Fruit fly (Drosophila melanogaster): ENCODE data around the gene CG9109.

The CG9109 gene

DNA sequence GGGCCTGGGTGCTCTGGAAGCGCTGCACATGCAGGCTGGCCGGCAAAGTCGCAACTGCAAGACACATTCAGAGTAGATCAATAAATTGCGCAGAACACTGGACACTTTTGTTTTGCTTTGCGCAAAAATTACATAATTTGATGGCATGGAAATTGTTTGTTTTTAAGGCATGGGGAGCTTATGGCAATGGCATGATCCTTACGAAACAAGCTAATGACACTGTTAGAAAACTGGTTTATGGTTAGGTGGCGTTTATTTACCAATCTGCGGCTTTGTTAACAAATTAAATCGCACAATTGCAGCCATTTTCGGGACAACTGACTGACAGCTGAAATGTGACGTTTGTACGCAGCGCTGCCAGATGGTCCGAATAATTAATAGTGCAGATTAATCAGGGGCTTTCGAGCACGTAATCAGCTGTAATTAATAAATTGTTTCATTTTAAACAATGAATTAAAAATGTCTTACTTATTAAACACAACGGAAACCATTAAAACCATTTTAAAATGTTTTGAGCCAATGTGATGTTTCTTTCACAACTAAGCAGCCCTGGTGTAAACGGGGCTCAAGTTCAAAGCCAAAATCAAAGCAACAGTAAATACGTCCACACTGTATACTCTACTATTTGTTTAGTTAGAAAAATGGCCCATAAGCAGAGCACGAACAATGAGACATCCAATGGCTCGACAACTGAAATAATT is 28.3 kb upstream of the CG9109 start, which contains the start of the genes ND-51 and CG13994 (continued):
- TF ChIP-seq lab (GFP tag; optimal IDR thresholded peaks at IDR 0.05) (peak; percentile 87), CG8388 (GFP tag; optimal IDR thresholded peaks at IDR 0.05) (peak; percentile 80), Sin3A (optimal IDR thresholded peaks at IDR 0.05) (peak; percentile 87), jing (GFP tag; optimal IDR thresholded peaks at IDR 0.05) (no peak), CG18011 (GFP tag; optimal IDR thresholded peaks at IDR 0.05) (peak; percentile 63), Ssrp (tag; optimal IDR thresholded peaks at IDR 0.05) (peak; percentile 82), Hey (tag; optimal IDR thresholded peaks at IDR 0.05) (peak; percentile 49), gcm (GFP tag; optimal IDR thresholded peaks at IDR 0.05) (peak; percentile 41), CG15601 (tag; optimal IDR thresholded peaks at IDR 0.05) (peak; percentile 83), Spps (tag; optimal IDR thresholded peaks at IDR 0.05) (peak; percentile 57), nau (GFP tag; optimal IDR thresholded peaks at IDR 0.05) (no peak), br (optimal IDR thresholded peaks at IDR 0.05) (no peak), CG10543 (GFP tag; optimal IDR thresholded peaks at IDR 0.05) (peak; percentile 88), CG11723 (GFP tag; optimal IDR thresholded peaks at IDR 0.05) (peak; percentile 75), CG15269 (tag; optimal IDR thresholded peaks at IDR 0.05) (peak; percentile 83), pnt (GFP tag; optimal IDR thresholded peaks at IDR 0.05) (peak; percentile 87), CG5180 (GFP tag; optimal IDR thresholded peaks at IDR 0.05) (peak; percentile 42), bowl (GFP tag; IDR thresholded peaks at IDR 0.05) (peak; percentile 63; the same call in 1 of the 2 replicates), CG32532 (GFP tag; IDR thresholded peaks at IDR 0.05) (peak; percentile 87), Nf-YC (tag; optimal IDR thresholded peaks at IDR 0.05) (peak; percentile 77), ap (GFP tag; IDR thresholded peaks at IDR 0.05) (peak; percentile 47; the same call in 1 of the 2 replicates), CG7839 (tag; optimal IDR thresholded peaks at IDR 0.05) (peak; percentile 84), chm (GFP tag; IDR thresholded peaks at IDR 0.05) (peak; percentile 70; the same call in 1 of the 2 replicates), eyg (GFP tag; optimal IDR thresholded peaks at IDR 0.05) (peak; percentile 76), Asciz (GFP tag; optimal IDR thresholded peaks at IDR 0.05) (peak; percentile 55), mld (GFP tag; IDR thresholded peaks at IDR 0.05; ENCODE audit: partially characterized antibody) (no peak), CG34224 (GFP tag; IDR thresholded peaks at IDR 0.05; ENCODE audit: partially characterized antibody) (no peak; the same call in 2 of the 3 replicates), Sry-β (GFP tag; optimal IDR thresholded peaks at IDR 0.05) (peak; percentile 14), CG11247 (GFP tag; IDR thresholded peaks at IDR 0.05) (peak; percentile 66), CG17612 (GFP tag; IDR thresholded peaks at IDR 0.05) (0 out of 2 replicates have a peak, but pooled peaks have one; percentile 33), Dref (GFP tag; IDR thresholded peaks at IDR 0.05) (peak; percentile 41), Dip3 (GFP tag; optimal IDR thresholded peaks at IDR 0.05) (peak; percentile 88), ci (GFP tag; IDR thresholded peaks at IDR 0.05) (peak; percentile 86), CG9215 (GFP tag; IDR thresholded peaks at IDR 0.05) (peak; percentile 75), CG8089 (GFP tag; optimal IDR thresholded peaks at IDR 0.05) (peak; percentile 73), ara (GFP tag; IDR thresholded peaks at IDR 0.05) (peak; percentile 74), CG17829 (tag; optimal IDR thresholded peaks at IDR 0.05) (peak; percentile 88), aop (GFP tag; IDR thresholded peaks at IDR 0.05) (0 out of 2 replicates have a peak, but pooled peaks have one; percentile 25), Dll (GFP tag; IDR thresholded peaks at IDR 0.05; ENCODE audit: partially characterized antibody) (peak; percentile 62; the same call in 3 of the 4 replicates), gfzf (GFP tag; optimal IDR thresholded peaks at IDR 0.05) (peak; percentile 73), CG9609 (GFP tag; optimal IDR thresholded peaks at IDR 0.05) (peak; percentile 82), pho (GFP tag; optimal IDR thresholded peaks at IDR 0.05) (peak; percentile 88), CG8290 (GFP tag; optimal IDR thresholded peaks at IDR 0.05) (peak; percentile 72), CG8290 (tag; optimal IDR thresholded peaks at IDR 0.05) (peak; percentile 57 to 83), slou (GFP tag; optimal IDR thresholded peaks at IDR 0.05) (peak; percentile 84), CG17912 (GFP tag; optimal IDR thresholded peaks at IDR 0.05) (peak; percentile 75), CG12769 (tag; optimal IDR thresholded peaks at IDR 0.05) (no peak), sc (optimal IDR thresholded peaks at IDR 0.05) (no peak), sc (GFP tag; optimal IDR thresholded peaks at IDR 0.05) (peak; percentile 1), toy (GFP tag; IDR thresholded peaks at IDR 0.05) (peak; percentile 45; the same call in 1 of the 2 replicates)
